Worm (Caenorhabditis elegans) whole organism, early embryonic: Measurements from ENCODE around the gene Y57G11C.38.

Experiments
- aly-1 ChIP-seq: sonication (generic microtip); optimal IDR thresholded peaks from 2 replicates; lab custom pipeline; 2016; ENCODE audit warnings: missing genetic modification characterization, missing compliant biosample characterization
- ceh-13 ChIP-seq: fragments of 200-800 bp; sonication (Bioruptor generic); optimal IDR thresholded peaks from 2 replicates; lab custom pipeline; 2018; ENCODE audit warnings: mild to moderate bottlenecking, missing genetic modification characterization, missing compliant biosample characterization
- ceh-36 ChIP-seq: sonication (generic microtip); optimal IDR thresholded peaks from 2 replicates; lab custom pipeline; 2016; ENCODE audit warnings: missing genetic modification characterization, inconsistent platforms, missing compliant biosample characterization
- hmbx-1 ChIP-seq: sonication (generic microtip); optimal IDR thresholded peaks from 2 replicates; lab custom pipeline; 2016; ENCODE audit warnings: mild to moderate bottlenecking, missing genetic modification characterization, missing compliant biosample characterization
- hmg-4 ChIP-seq: fragments of 200-800 bp; sonication (Bioruptor generic); optimal IDR thresholded peaks from 2 replicates; lab custom pipeline; 2018; ENCODE audit warnings: mild to moderate bottlenecking, missing genetic modification characterization, missing compliant biosample characterization
- scrt-1 ChIP-seq: fragments of 200-800 bp; sonication (Bioruptor generic); IDR thresholded peaks from 2 replicates; pipeline ENCODE4 v1.3.6; 2022; ENCODE audit warnings: missing genetic modification characterization, missing compliant biosample characterization
- sea-1 ChIP-seq: fragments of 200-800 bp; sonication (Bioruptor generic); conservative IDR thresholded peaks from 2 replicates; pipeline ENCODE4 v1.3.6; 2022; ENCODE audit warnings: missing genetic modification characterization, missing compliant biosample characterization
- tbx-11 ChIP-seq: fragments of 200-800 bp; sonication (Bioruptor generic); IDR thresholded peaks from 2 replicates; pipeline ENCODE4 v1.3.6; 2022; ENCODE audit warnings: missing genetic modification characterization, missing compliant biosample characterization

Gene Y57G11C.38

ce11 chrIV:14919310-14919709, 57.1 kb downstream of the Y57G11C.38 start, which contains the start of gene ccch-5:
Gene ccch-5 (plus strand): TSS chrIV:14919610.
- TF ChIP-seq hmg-4 (GFP tag; lab: Kevin White, UChicago), result no peak
- TF ChIP-seq hmbx-1 (tag; lab: Kevin White, UChicago), result no peak
- TF ChIP-seq tbx-11 (GFP tag; lab: Robert Waterston, UW), result no peak
- TF ChIP-seq sea-1, result no peak
- no peak for TF ChIP-seq ceh-36 (tag; lab: Kevin White, UChicago)
- TF ChIP-seq ceh-13 (GFP tag; lab: Kevin White, UChicago), result no peak
- no peak for TF ChIP-seq aly-1
- TF ChIP-seq scrt-1 (GFP tag; lab: Robert Waterston, UW), result no peak
